Fruit fly (Drosophila melanogaster) whole organism, prepupa: ENCODE measurements around the gene RpS19a.
A peak's percentile ranks its signal among the peaks of the same experiment; 100 is the strongest.

Experiments
- CG10631 ChIP-seq: fragments of 200-800 bp; sonication (Bioruptor generic); optimal IDR thresholded peaks from 2 replicates; lab custom pipeline; 2016; ENCODE audit warnings: missing biosample characterization, missing genetic modification characterization
- CG11294 ChIP-seq: fragments of 200-800 bp; sonication (Bioruptor generic); IDR thresholded peaks from 2 replicates; pipeline ENCODE4 v1.3.6; 2022; ENCODE audit warnings: missing biosample characterization, missing genetic modification characterization
- CG1621 ChIP-seq: fragments of 200-800 bp; sonication (Bioruptor generic); optimal IDR thresholded peaks from 3 replicates; lab custom pipeline; 2018; ENCODE audit warnings: missing biosample characterization, mild to moderate bottlenecking, missing genetic modification characterization
- CG16779 ChIP-seq: fragments of 200-800 bp; sonication (Bioruptor generic); optimal IDR thresholded peaks from 3 replicates; lab custom pipeline; 2017; ENCODE audit warnings: missing biosample characterization, mild to moderate bottlenecking, missing genetic modification characterization
- CG3032 ChIP-seq: fragments of 200-800 bp; optimal IDR thresholded peaks from 2 replicates; lab custom pipeline; 2019; ENCODE audit warnings: missing biosample characterization, mild to moderate bottlenecking, missing genetic modification characterization, moderate library complexity
- CG34406 ChIP-seq: fragments of 200-800 bp; sonication (Bioruptor generic); optimal IDR thresholded peaks from 3 replicates; lab custom pipeline; 2016; ENCODE audit warnings: missing biosample characterization, missing genetic modification characterization
- CG3919 ChIP-seq: fragments of 200-800 bp; sonication (Bioruptor generic); optimal IDR thresholded peaks from 3 replicates; lab custom pipeline; 2016; ENCODE audit warnings: missing biosample characterization, missing genetic modification characterization
- CG4318 ChIP-seq: fragments of 200-800 bp; sonication (Bioruptor generic); optimal IDR thresholded peaks from 3 replicates; lab custom pipeline; 2017; ENCODE audit warnings: missing biosample characterization, mild to moderate bottlenecking, missing genetic modification characterization
- CG6163 ChIP-seq: fragments of 200-800 bp; sonication (Bioruptor generic); IDR thresholded peaks from 3 replicates; pipeline ENCODE4 v1.3.6; 2022; ENCODE audit warnings: missing biosample characterization, missing genetic modification characterization
- CG6276 ChIP-seq: fragments of 200-800 bp; sonication (Bioruptor generic); optimal IDR thresholded peaks from 2 replicates; lab custom pipeline; 2017; ENCODE audit warnings: missing biosample characterization, mild to moderate bottlenecking, missing genetic modification characterization
- CG8319 ChIP-seq: fragments of 200-800 bp; sonication (Bioruptor generic); optimal IDR thresholded peaks from 3 replicates; lab custom pipeline; 2016; ENCODE audit warnings: missing biosample characterization, missing genetic modification characterization
- CG9139 ChIP-seq: fragments of 200-800 bp; sonication (Bioruptor generic); optimal IDR thresholded peaks from 3 replicates; lab custom pipeline; 2017; ENCODE audit warnings: missing biosample characterization, mild to moderate bottlenecking, missing genetic modification characterization
- Eip75B ChIP-seq: fragments of 200-800 bp; sonication (Bioruptor generic); optimal IDR thresholded peaks from 3 replicates; lab custom pipeline; 2016; ENCODE audit warnings: missing biosample characterization, missing genetic modification characterization
- Eip78C ChIP-seq: fragments of 200-800 bp; sonication (Bioruptor generic); peaks from one replicate; lab custom pipeline; 2016; ENCODE audit warnings: missing biosample characterization, missing genetic modification characterization
- Eip93F ChIP-seq: fragments of 200-800 bp; sonication (Bioruptor generic); optimal IDR thresholded peaks from 2 replicates; lab custom pipeline; 2016; ENCODE audit warnings: missing biosample characterization, mild to moderate bottlenecking, missing genetic modification characterization
- Ets21C ChIP-seq: fragments of 200-800 bp; sonication (Bioruptor generic); optimal IDR thresholded peaks from 3 replicates; lab custom pipeline; 2016; ENCODE audit warnings: missing biosample characterization, missing genetic modification characterization
- Ets96B ChIP-seq: fragments of 200-800 bp; optimal IDR thresholded peaks from 2 replicates; lab custom pipeline; 2019; ENCODE audit warnings: missing biosample characterization, mild to moderate bottlenecking, missing genetic modification characterization, moderate library complexity
- Gug ChIP-seq: fragments of 200-800 bp; sonication (Bioruptor generic); IDR thresholded peaks from 2 replicates; pipeline ENCODE4 v1.3.6; 2022; ENCODE audit warnings: missing biosample characterization, missing genetic modification characterization
- Lpt ChIP-seq: fragments of 200-800 bp; sonication (Bioruptor generic); optimal IDR thresholded peaks from 3 replicates; lab custom pipeline; 2016; ENCODE audit warnings: missing biosample characterization, missing genetic modification characterization
- Met ChIP-seq: fragments of 200-800 bp; sonication (Bioruptor generic); optimal IDR thresholded peaks from 3 replicates; lab custom pipeline; 2016; ENCODE audit warnings: missing biosample characterization, missing genetic modification characterization
- Smox ChIP-seq: fragments of 200-800 bp; sonication (Bioruptor generic); optimal IDR thresholded peaks from 3 replicates; lab custom pipeline; 2016; ENCODE audit warnings: missing biosample characterization, missing genetic modification characterization
- Sox102F ChIP-seq: fragments of 200-800 bp; sonication (Bioruptor generic); optimal IDR thresholded peaks from 2 replicates; lab custom pipeline; 2016; ENCODE audit warnings: missing biosample characterization, mild to moderate bottlenecking, missing genetic modification characterization
- Sox14 ChIP-seq: fragments of 200-800 bp; sonication (Bioruptor generic); optimal IDR thresholded peaks from 3 replicates; lab custom pipeline; 2016; ENCODE audit warnings: missing biosample characterization, missing genetic modification characterization
- Sox15 ChIP-seq: fragments of 200-800 bp; sonication (Bioruptor generic); optimal IDR thresholded peaks from 3 replicates; lab custom pipeline; 2016; ENCODE audit warnings: missing biosample characterization, missing genetic modification characterization
- cyc ChIP-seq: fragments of 200-800 bp; sonication (Bioruptor generic); optimal IDR thresholded peaks from 3 replicates; lab custom pipeline; 2016; ENCODE audit warnings: missing biosample characterization, missing genetic modification characterization
- dac ChIP-seq: fragments of 200-800 bp; sonication (Bioruptor generic); optimal IDR thresholded peaks from 2 replicates; lab custom pipeline; 2017; ENCODE audit warnings: missing biosample characterization, mild to moderate bottlenecking, missing genetic modification characterization
- dsx ChIP-seq: fragments of 200-800 bp; optimal IDR thresholded peaks from 3 replicates; lab custom pipeline; 2019; ENCODE audit warnings: missing biosample characterization, mild to moderate bottlenecking, missing genetic modification characterization, moderate library complexity; ENCODE audit not compliant: poor library complexity, severe bottlenecking
- esn ChIP-seq: fragments of 200-800 bp; sonication (Bioruptor generic); optimal IDR thresholded peaks from 2 replicates; lab custom pipeline; 2016; ENCODE audit warnings: missing biosample characterization, mild to moderate bottlenecking, missing genetic modification characterization, moderate library complexity
- fd59A ChIP-seq: fragments of 200-800 bp; sonication (Bioruptor generic); optimal IDR thresholded peaks from 2 replicates; lab custom pipeline; 2017; ENCODE audit warnings: missing biosample characterization, mild to moderate bottlenecking, missing genetic modification characterization, missing genetic modification reagents
- fkh ChIP-seq: fragments of 200-800 bp; sonication (Bioruptor generic); optimal IDR thresholded peaks from 3 replicates; lab custom pipeline; 2017; ENCODE audit warnings: missing biosample characterization, mild to moderate bottlenecking, missing genetic modification characterization, moderate library complexity
- lz ChIP-seq: fragments of 200-800 bp; sonication (Bioruptor generic); optimal IDR thresholded peaks from 3 replicates; lab custom pipeline; 2016; ENCODE audit warnings: missing biosample characterization, missing genetic modification characterization
- net ChIP-seq: fragments of 200-800 bp; sonication (Bioruptor generic); optimal IDR thresholded peaks from 3 replicates; lab custom pipeline; 2016; ENCODE audit warnings: missing biosample characterization, missing genetic modification characterization
- ss ChIP-seq, 2 experiments: fragments of 200-800 bp; sonication (Bioruptor generic); optimal IDR thresholded peaks; 2 replicates in 1 of 2; 3 replicates in 1 of 2; lab custom pipeline; 2017 to 2018; ENCODE audit warnings: mild to moderate bottlenecking in 2 of 2, missing biosample characterization in 2 of 2, missing genetic modification characterization in 2 of 2, moderate library complexity in 1 of 2
- svp ChIP-seq: fragments of 200-800 bp; sonication (Bioruptor generic); peaks from one replicate; lab custom pipeline; 2016; ENCODE audit warnings: missing biosample characterization, missing genetic modification characterization
- vri ChIP-seq: fragments of 200-800 bp; sonication (Bioruptor generic); optimal IDR thresholded peaks from 3 replicates; lab custom pipeline; 2016; ENCODE audit warnings: missing biosample characterization, mild to moderate bottlenecking, missing genetic modification characterization

Gene RpS19a

dm6 chrX:16637594-16638485 is at the start of gene RpS19a (continued):
- TF ChIP-seq Met (GFP tag; lab: Kevin White, UChicago) = peak; percentile 78
- peak; percentile 61 for TF ChIP-seq Smox (GFP tag; lab: Kevin White, UChicago)
- TF ChIP-seq Sox14 (GFP tag; lab: Kevin White, UChicago) = peak; percentile 9
- TF ChIP-seq CG3919 (GFP tag; lab: Kevin White, UChicago) = peak; percentile 76
- TF ChIP-seq CG34406 = peak; percentile 67
- TF ChIP-seq Eip75B (GFP tag; lab: Kevin White, UChicago) = peak; percentile 52
- peak; percentile 73 for TF ChIP-seq net (GFP tag; lab: Kevin White, UChicago)
- peak; percentile 56 for TF ChIP-seq CG1621 (tag; lab: Kevin White, UChicago)
- TF ChIP-seq Gug (GFP tag; lab: Robert Waterston, UW) = 0 out of 2 replicates have a peak, but pooled peaks have one; percentile 10
- TF ChIP-seq Eip93F = no peak
- TF ChIP-seq CG11294 (GFP tag; lab: Robert Waterston, UW) = no peak

DNA sequence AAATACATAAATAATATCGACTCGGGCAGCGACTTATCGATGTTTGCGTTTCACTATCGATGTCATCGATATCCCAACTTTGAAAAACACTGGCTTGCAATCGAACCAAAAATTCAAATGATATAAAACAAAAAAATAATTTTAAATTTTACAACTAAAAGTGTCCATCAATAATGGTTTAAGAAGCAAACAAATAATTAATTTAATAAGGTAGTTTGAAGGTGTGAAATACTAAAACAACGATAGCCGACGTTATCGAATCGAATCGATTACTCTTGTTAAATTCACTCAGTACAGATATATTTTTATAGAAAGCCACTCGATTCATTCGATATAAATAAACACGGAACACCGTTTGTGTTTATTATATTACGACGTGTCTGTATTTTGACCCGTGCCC is 44.3 kb upstream of the RpS19a start, which contains the start of the genes SMC3 and Ubc7:
Gene SMC3 (minus strand): TSS at position 22 of the 400 bp plus-strand sequence.
Gene Ubc7 (plus strand): TSS at position 260 of the 400 bp plus-strand sequence.
- TF ChIP-seq CG34406 = no peak
- no peak for TF ChIP-seq Sox15 (GFP tag; lab: Kevin White, UChicago)
- no peak for TF ChIP-seq Sox102F (GFP tag; lab: Kevin White, UChicago)
- no peak for TF ChIP-seq fd59A (GFP tag; lab: Kevin White, UChicago)
- no peak for TF ChIP-seq ss (GFP tag; optimal IDR thresholded peaks at IDR 0.05; lab: Kevin White, UChicago)
- no peak for TF ChIP-seq CG8319 (GFP tag; lab: Kevin White, UChicago)
- TF ChIP-seq CG10631 (GFP tag; lab: Kevin White, UChicago) = no peak
- peak; percentile 58 for TF ChIP-seq fkh (GFP tag; lab: Kevin White, UChicago)
- no peak for TF ChIP-seq cyc (GFP tag; lab: Kevin White, UChicago)
- peak; percentile 33 for TF ChIP-seq Eip93F
- TF ChIP-seq Sox14 (GFP tag; lab: Kevin White, UChicago) = no peak
- no peak for TF ChIP-seq Ets21C (GFP tag; lab: Kevin White, UChicago)
- TF ChIP-seq vri = no peak
- no peak for TF ChIP-seq CG11294 (GFP tag; lab: Robert Waterston, UW)
- peak; percentile 7 for TF ChIP-seq esn (GFP tag; lab: Kevin White, UChicago)
- TF ChIP-seq CG3919 (GFP tag; lab: Kevin White, UChicago) = no peak
- TF ChIP-seq CG6163 (GFP tag; lab: Robert Waterston, UW) = no peak
- no peak for TF ChIP-seq Eip78C (GFP tag; lab: Kevin White, UChicago)
- no peak for TF ChIP-seq CG4318 (GFP tag; lab: Kevin White, UChicago)
- no peak for TF ChIP-seq CG3032 (tag; lab: Kevin White, UChicago)

- TF ChIP-seq dsx (GFP tag; lab: Kevin White, UChicago) = no peak
- no peak for TF ChIP-seq CG6276 (GFP tag; lab: Kevin White, UChicago)
- no peak for TF ChIP-seq dac (GFP tag; lab: Kevin White, UChicago)
- TF ChIP-seq lz = no peak
- no peak for TF ChIP-seq fkh (GFP tag; lab: Kevin White, UChicago)
- no peak for TF ChIP-seq Lpt (GFP tag; lab: Kevin White, UChicago)
- TF ChIP-seq ss (GFP tag; optimal IDR thresholded peaks at IDR 0.05; lab: Kevin White, UChicago) = no peak
- TF ChIP-seq, all 60 proteins: peak for 0
These were observed 42.3 kb upstream of the RpS19a start for dm6 chrX:16595411-16595810.

dm6 chrX:16596250-16596793 is 41.4 kb upstream of the RpS19a start:
- no peak for TF ChIP-seq CG9139 (GFP tag; lab: Kevin White, UChicago)
- no peak for TF ChIP-seq CG16779 (tag; lab: Kevin White, UChicago)
- TF ChIP-seq fkh (GFP tag; lab: Kevin White, UChicago) = peak; percentile 92
- TF ChIP-seq ss (GFP tag; optimal IDR thresholded peaks at IDR 0.05; lab: Kevin White, UChicago) = no peak
- TF ChIP-seq svp (GFP tag; lab: Kevin White, UChicago) = no peak
- no peak for TF ChIP-seq dsx (GFP tag; lab: Kevin White, UChicago)
- no peak for TF ChIP-seq Sox15 (GFP tag; lab: Kevin White, UChicago)
- TF ChIP-seq Ets96B (tag; lab: Kevin White, UChicago) = no peak
